Fruit fly (Drosophila melanogaster) whole organism, embryonic: ENCODE measurements around the gene CG31050.

Source experiments
- Atf3 ChIP-seq: fragments of 200-800 bp; sonication (Bioruptor generic); optimal IDR thresholded peaks from 3 replicates; lab custom pipeline; 2016; ENCODE audit warnings: missing biosample characterization, missing genetic modification characterization
- B-H1 ChIP-seq: fragments of 200-800 bp; sonication (Bioruptor generic); IDR thresholded peaks from 3 replicates; pipeline ENCODE4 v1.3.6; 2022; ENCODE audit warnings: missing biosample characterization, missing genetic modification characterization
- BEAF-32 ChIP-seq: fragments of 200-800 bp; sonication (Bioruptor generic); optimal IDR thresholded peaks from 3 replicates; lab custom pipeline; 2017; ENCODE audit warnings: missing biosample characterization, missing genetic modification characterization, mild to moderate bottlenecking, moderate library complexity, missing genetic modification reagents
- Bgb ChIP-seq: fragments of 200-800 bp; sonication (Bioruptor generic); IDR thresholded peaks from 2 replicates; pipeline ENCODE4 v1.3.6; 2022; ENCODE audit warnings: missing biosample characterization, missing genetic modification characterization; ENCODE audit not compliant: partially characterized antibody
- CG10147 ChIP-seq: fragments of 200-800 bp; sonication (Bioruptor generic); optimal IDR thresholded peaks from 2 replicates; lab custom pipeline; 2019; ENCODE audit warnings: missing biosample characterization, mild to moderate bottlenecking, missing genetic modification characterization, moderate library complexity
- CG1024 ChIP-seq: fragments of 200-800 bp; sonication (Bioruptor generic); IDR thresholded peaks from 2 replicates; pipeline ENCODE4 v1.3.6; 2022; ENCODE audit warnings: missing biosample characterization, missing genetic modification characterization
- CG10654 ChIP-seq: fragments of 200-800 bp; sonication (Bioruptor generic); optimal IDR thresholded peaks from 2 replicates; lab custom pipeline; 2016; ENCODE audit warnings: missing biosample characterization, missing genetic modification characterization
- CG11093 ChIP-seq: fragments of 200-800 bp; sonication (Bioruptor generic); IDR thresholded peaks from 3 replicates; pipeline ENCODE4 v1.3.6; 2022; ENCODE audit warnings: missing biosample characterization, missing genetic modification characterization
- CG11504 ChIP-seq: fragments of 200-800 bp; sonication (Bioruptor generic); optimal IDR thresholded peaks from 3 replicates; lab custom pipeline; 2019; ENCODE audit warnings: missing biosample characterization, mild to moderate bottlenecking, missing genetic modification characterization, moderate library complexity
- CG12744 ChIP-seq: fragments of 200-800 bp; sonication (Bioruptor generic); optimal IDR thresholded peaks from 2 replicates; lab custom pipeline; 2016; ENCODE audit warnings: missing biosample characterization, missing genetic modification characterization
- CG12942 ChIP-seq: fragments of 200-800 bp; sonication (Bioruptor generic); optimal IDR thresholded peaks from 3 replicates; lab custom pipeline; 2016; ENCODE audit warnings: missing biosample characterization, missing genetic modification characterization
- CG13123 ChIP-seq: fragments of 200-800 bp; sonication (Bioruptor generic); optimal IDR thresholded peaks from 2 replicates; lab custom pipeline; 2016; ENCODE audit warnings: missing biosample characterization, missing genetic modification characterization
- CG13424 ChIP-seq: fragments of 200-800 bp; sonication (Bioruptor generic); optimal IDR thresholded peaks from 2 replicates; lab custom pipeline; 2019; ENCODE audit warnings: missing biosample characterization, mild to moderate bottlenecking, missing genetic modification characterization, moderate library complexity
- CG13775 ChIP-seq: fragments of 200-800 bp; sonication (Bioruptor generic); optimal IDR thresholded peaks from 3 replicates; lab custom pipeline; 2017; ENCODE audit warnings: missing biosample characterization, mild to moderate bottlenecking, missing genetic modification characterization
- CG14710 ChIP-seq: fragments of 200-800 bp; sonication (Bioruptor generic); optimal IDR thresholded peaks from 3 replicates; lab custom pipeline; 2019; ENCODE audit warnings: missing biosample characterization, mild to moderate bottlenecking, missing genetic modification characterization, moderate library complexity
- CG15696 ChIP-seq: fragments of 200-800 bp; sonication (Bioruptor generic); optimal IDR thresholded peaks from 2 replicates; lab custom pipeline; 2019; ENCODE audit warnings: missing biosample characterization, mild to moderate bottlenecking, missing genetic modification characterization, moderate library complexity
- CG17359 ChIP-seq: fragments of 200-800 bp; sonication (Bioruptor generic); optimal IDR thresholded peaks from 3 replicates; lab custom pipeline; 2018; ENCODE audit warnings: missing biosample characterization, mild to moderate bottlenecking, missing genetic modification characterization, moderate library complexity
- CG2875 ChIP-seq: fragments of 200-800 bp; sonication (Bioruptor generic); optimal IDR thresholded peaks from 2 replicates; lab custom pipeline; 2017; ENCODE audit warnings: missing biosample characterization, mild to moderate bottlenecking, missing genetic modification characterization, missing genetic modification reagents
- CG2889 ChIP-seq: fragments of 200-800 bp; sonication (Bioruptor generic); IDR thresholded peaks from 3 replicates; pipeline ENCODE4 v1.3.6; 2022; ENCODE audit warnings: missing biosample characterization, missing genetic modification characterization
- CG6254 ChIP-seq: fragments of 200-800 bp; sonication (Bioruptor generic); optimal IDR thresholded peaks from 3 replicates; lab custom pipeline; 2017; ENCODE audit warnings: mild to moderate bottlenecking, missing biosample characterization, missing genetic modification reagents, missing genetic modification characterization
- CG7357 ChIP-seq: fragments of 200-800 bp; sonication (Bioruptor generic); IDR thresholded peaks from 3 replicates; pipeline ENCODE4 v1.3.6; 2022; ENCODE audit warnings: missing biosample characterization, missing genetic modification characterization
- CkIIα-i1 ChIP-seq: fragments of 200-800 bp; sonication (Bioruptor generic); IDR thresholded peaks from 2 replicates; pipeline ENCODE4 v1.3.6; 2022; ENCODE audit warnings: missing biosample characterization, missing genetic modification characterization
- D19A ChIP-seq: fragments of 200-800 bp; optimal IDR thresholded peaks from 3 replicates; lab custom pipeline; 2019; ENCODE audit warnings: missing biosample characterization, mild to moderate bottlenecking, missing genetic modification characterization, moderate library complexity
- Doc3 ChIP-seq: fragments of 200-800 bp; sonication (Bioruptor generic); IDR thresholded peaks from 3 replicates; pipeline ENCODE4 v1.3.6; 2022; ENCODE audit warnings: missing biosample characterization, missing genetic modification characterization; ENCODE audit not compliant: partially characterized antibody
- Hey ChIP-seq: fragments of 200-800 bp; sonication (Bioruptor generic); optimal IDR thresholded peaks from 3 replicates; lab custom pipeline; 2018; ENCODE audit warnings: missing biosample characterization, mild to moderate bottlenecking, missing genetic modification characterization
- Hsf ChIP-seq: fragments of 200-800 bp; sonication (Bioruptor generic); optimal IDR thresholded peaks from 3 replicates; lab custom pipeline; 2016; ENCODE audit warnings: missing biosample characterization, missing genetic modification characterization
- Poxn ChIP-seq: fragments of 200-800 bp; sonication (Bioruptor generic); IDR thresholded peaks from 2 replicates; pipeline ENCODE4 v1.3.6; 2022; ENCODE audit warnings: missing biosample characterization, missing genetic modification characterization
- Sry-β ChIP-seq: fragments of 200-800 bp; sonication (Bioruptor generic); optimal IDR thresholded peaks from 2 replicates; lab custom pipeline; 2018; ENCODE audit warnings: missing biosample characterization, mild to moderate bottlenecking, missing genetic modification characterization, moderate library complexity
- Xrp1 ChIP-seq: fragments of 200-800 bp; sonication (Bioruptor generic); IDR thresholded peaks from 2 replicates; pipeline ENCODE4 v1.3.6; 2022; ENCODE audit warnings: missing biosample characterization, missing genetic modification characterization
- YL-1 ChIP-seq: fragments of 200-800 bp; sonication (Bioruptor generic); optimal IDR thresholded peaks from 3 replicates; lab custom pipeline; 2017; ENCODE audit warnings: missing biosample characterization, mild to moderate bottlenecking, missing genetic modification characterization
- ase ChIP-seq: fragments of 200-800 bp; sonication (Bioruptor generic); IDR thresholded peaks from 3 replicates; pipeline ENCODE4 v1.3.6; 2022; ENCODE audit warnings: missing biosample characterization, missing genetic modification characterization
- ato ChIP-seq: fragments of 200-800 bp; sonication (Bioruptor generic); IDR thresholded peaks from 2 replicates; pipeline ENCODE4 v1.3.6; 2022; ENCODE audit warnings: missing biosample characterization, missing genetic modification characterization; ENCODE audit not compliant: partially characterized antibody
- cas ChIP-seq: fragments of 200-800 bp; sonication (Bioruptor generic); IDR thresholded peaks from 2 replicates; pipeline ENCODE4 v1.3.6; 2022; ENCODE audit warnings: missing biosample characterization, missing genetic modification characterization
- corto ChIP-seq: fragments of 200-800 bp; sonication (Bioruptor generic); optimal IDR thresholded peaks from 2 replicates; lab custom pipeline; 2016; ENCODE audit warnings: missing biosample characterization, mild to moderate bottlenecking, missing genetic modification characterization, moderate library complexity
- croc ChIP-seq: fragments of 200-800 bp; sonication (Bioruptor generic); conservative IDR thresholded peaks from 3 replicates; pipeline ENCODE4 v1.3.6; 2022; ENCODE audit warnings: missing biosample characterization, missing genetic modification characterization
- da ChIP-seq: fragments of 200-800 bp; sonication (Bioruptor generic); optimal IDR thresholded peaks from 2 replicates; lab custom pipeline; 2016; ENCODE audit warnings: missing biosample characterization, missing genetic modification characterization
- disco-r ChIP-seq: fragments of 200-800 bp; sonication (Bioruptor generic); optimal IDR thresholded peaks from 2 replicates; lab custom pipeline; 2016; ENCODE audit warnings: missing biosample characterization, missing genetic modification characterization
- fd3F ChIP-seq: fragments of 200-800 bp; sonication (Bioruptor generic); optimal IDR thresholded peaks from 2 replicates; lab custom pipeline; 2018; ENCODE audit warnings: missing biosample characterization, mild to moderate bottlenecking, missing genetic modification characterization, moderate library complexity
- fru ChIP-seq: fragments of >200 bp; optimal IDR thresholded peaks from 2 replicates; lab custom pipeline; 2017
- gce ChIP-seq: fragments of 200-800 bp; sonication (Bioruptor generic); IDR thresholded peaks from 3 replicates; pipeline ENCODE4 v1.3.6; 2022; ENCODE audit warnings: missing biosample characterization, missing genetic modification characterization
- hb ChIP-seq: fragments of 200-800 bp; sonication (Bioruptor generic); IDR thresholded peaks from 3 replicates; pipeline ENCODE4 v1.3.6; 2022; ENCODE audit warnings: missing biosample characterization, missing genetic modification characterization; ENCODE audit not compliant: partially characterized antibody
- her ChIP-seq: fragments of 200-800 bp; sonication (Bioruptor generic); optimal IDR thresholded peaks from 2 replicates; lab custom pipeline; 2016; ENCODE audit warnings: missing biosample characterization, missing genetic modification characterization
- kay ChIP-seq: fragments of 200-800 bp; sonication (Bioruptor generic); optimal IDR thresholded peaks from 2 replicates; lab custom pipeline; 2016; ENCODE audit warnings: missing biosample characterization, missing genetic modification characterization
- lmd ChIP-seq: fragments of 200-800 bp; sonication (Bioruptor generic); IDR thresholded peaks from 2 replicates; pipeline ENCODE4 v1.3.6; 2022; ENCODE audit warnings: missing biosample characterization, missing genetic modification characterization
- mld ChIP-seq: fragments of 200-800 bp; sonication (Bioruptor generic); IDR thresholded peaks from 3 replicates; pipeline ENCODE4 v1.3.6; 2022; ENCODE audit warnings: missing biosample characterization, missing genetic modification characterization; ENCODE audit not compliant: partially characterized antibody
- onecut ChIP-seq: fragments of 200-800 bp; sonication (Bioruptor generic); IDR thresholded peaks from 2 replicates; pipeline ENCODE4 v1.3.6; 2022; ENCODE audit warnings: missing biosample characterization, missing genetic modification characterization
- shn ChIP-seq: fragments of 200-800 bp; sonication (Bioruptor generic); optimal IDR thresholded peaks from 3 replicates; lab custom pipeline; 2016; ENCODE audit warnings: missing biosample characterization, missing genetic modification characterization
- sim ChIP-seq: fragments of 200-800 bp; sonication (Bioruptor generic); IDR thresholded peaks from 2 replicates; pipeline ENCODE4 v1.3.6; 2022; ENCODE audit warnings: missing biosample characterization, missing genetic modification characterization
- sob ChIP-seq: fragments of 200-800 bp; sonication (Bioruptor generic); IDR thresholded peaks from 2 replicates; pipeline ENCODE4 v1.3.6; 2022; ENCODE audit warnings: missing biosample characterization, missing genetic modification characterization
- toy ChIP-seq: fragments of 200-800 bp; sonication (Bioruptor generic); IDR thresholded peaks from 2 replicates; pipeline ENCODE4 v1.3.6; 2022; ENCODE audit warnings: missing biosample characterization, missing genetic modification characterization
- unc-4 ChIP-seq: fragments of 200-800 bp; sonication (Bioruptor generic); IDR thresholded peaks from 2 replicates; pipeline ENCODE4 v1.3.6; 2022; ENCODE audit warnings: missing biosample characterization, missing genetic modification characterization; ENCODE audit not compliant: partially characterized antibody

The CG31050 gene

dm6 chr3R:28600144-28600792 lies 50.0 kb downstream of the CG31050 start (continued):
- TF ChIP-seq onecut (peak; percentile 96), CG11093 (GFP tag; lab: Robert Waterston, UW) (no peak), her (peak; percentile 19), ase (GFP tag; lab: Robert Waterston, UW) (no peak), croc (GFP tag; lab: Robert Waterston, UW) (no peak), CG11504 (tag; lab: Kevin White, UChicago) (no peak), sim (no peak), Xrp1 (no peak), CG15696 (peak; percentile 9), ato (GFP tag; lab: Robert Waterston, UW) (peak; percentile 47), Sry-β (GFP tag; lab: Kevin White, UChicago) (no peak), corto (GFP tag; lab: Kevin White, UChicago) (no peak), toy (no peak), CG2875 (GFP tag; lab: Kevin White, UChicago) (no peak), Hsf (GFP tag; lab: Kevin White, UChicago) (peak; percentile 5), mld (no peak), Bgb (GFP tag; lab: Robert Waterston, UW) (peak; percentile 62; the same call in 1 of the 2 replicates), CG13424 (tag; lab: Kevin White, UChicago) (no peak), CG13123 (GFP tag; lab: Kevin White, UChicago) (no peak), D19A (tag; lab: Kevin White, UChicago) (no peak), CkIIα-i1 (GFP tag; lab: Robert Waterston, UW) (no peak), CG10654 (GFP tag; lab: Kevin White, UChicago) (no peak), lmd (GFP tag; lab: Robert Waterston, UW) (no peak), Poxn (no peak), CG2889 (GFP tag; lab: Robert Waterston, UW) (no peak), CG12942 (GFP tag; lab: Kevin White, UChicago) (no peak), unc-4 (GFP tag; lab: Robert Waterston, UW) (peak; percentile 33; the same call in 1 of the 2 replicates), B-H1 (GFP tag; lab: Robert Waterston, UW) (no peak), CG12744 (GFP tag; lab: Kevin White, UChicago) (no peak), CG6254 (GFP tag; lab: Kevin White, UChicago) (peak; percentile 52), sob (GFP tag; lab: Robert Waterston, UW) (no peak), Atf3 (GFP tag; lab: Kevin White, UChicago) (no peak), Doc3 (GFP tag; lab: Robert Waterston, UW) (no peak), da (no peak), shn (GFP tag; lab: Kevin White, UChicago) (no peak), CG17359 (tag; lab: Kevin White, UChicago) (no peak), CG1024 (GFP tag; lab: Robert Waterston, UW) (no peak), CG10147 (GFP tag; lab: Kevin White, UChicago) (peak; percentile 16), CG14710 (tag; lab: Kevin White, UChicago) (peak; percentile 48), kay (no peak), YL-1 (GFP tag; lab: Kevin White, UChicago) (peak; percentile 98), fd3F (GFP tag; lab: Kevin White, UChicago) (no peak), disco-r (GFP tag; lab: Kevin White, UChicago) (no peak), hb (GFP tag; lab: Robert Waterston, UW) (no peak), CG7357 (GFP tag; lab: Robert Waterston, UW) (no peak), BEAF-32 (GFP tag; lab: Kevin White, UChicago) (peak; percentile 64), fru (no peak), cas (GFP tag; lab: Robert Waterston, UW) (no peak), gce (GFP tag; lab: Robert Waterston, UW) (no peak), CG13775 (GFP tag; lab: Kevin White, UChicago) (no peak), Hey (tag; lab: Kevin White, UChicago) (no peak)
